Worm (Caenorhabditis elegans) whole organism, L4/young adult: ENCODE measurements around the gene W04H10.5.

Source experiments
- W03F9.2 ChIP-seq: fragments of 150-350 bp; optimal IDR thresholded peaks from 2 replicates; lab custom pipeline; 2014; ENCODE audit warnings: missing biosample characterization, missing genetic modification characterization
- him-1 ChIP-seq: sonication (generic microtip); optimal IDR thresholded peaks from 2 replicates; lab custom pipeline; 2016; ENCODE audit warnings: missing genotype, missing genetic modification reagents, missing genetic modification characterization, missing compliant biosample characterization

DNA sequence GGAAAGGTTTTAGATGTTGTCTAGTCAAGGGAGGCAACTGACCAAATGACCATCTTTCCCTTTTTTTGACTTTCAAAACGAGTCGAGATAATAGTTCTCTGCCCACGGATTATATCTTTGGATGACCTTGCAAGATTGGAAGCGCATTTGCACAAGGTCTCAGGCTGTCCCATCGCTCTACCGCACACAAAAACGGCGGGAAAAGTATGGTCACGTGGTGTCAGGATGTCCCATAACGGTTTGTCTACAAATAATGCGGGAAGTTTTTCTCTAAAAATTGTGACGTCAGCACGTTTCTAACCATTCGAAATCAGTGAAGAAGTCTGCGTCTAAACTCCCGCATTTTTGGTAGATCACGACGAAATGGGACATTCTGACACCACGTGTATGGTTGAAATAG lies 2.2 kb downstream of the W04H10.5 start, which contains the start of gene W04H10.6:
- TF ChIP-seq W03F9.2 (tag; lab: Kevin White, UChicago): no peak
- no peak for TF ChIP-seq him-1 (tag; lab: Kevin White, UChicago)
